Fruit fly (Drosophila melanogaster): ENCODE results near the gene CG8892.

DNA sequence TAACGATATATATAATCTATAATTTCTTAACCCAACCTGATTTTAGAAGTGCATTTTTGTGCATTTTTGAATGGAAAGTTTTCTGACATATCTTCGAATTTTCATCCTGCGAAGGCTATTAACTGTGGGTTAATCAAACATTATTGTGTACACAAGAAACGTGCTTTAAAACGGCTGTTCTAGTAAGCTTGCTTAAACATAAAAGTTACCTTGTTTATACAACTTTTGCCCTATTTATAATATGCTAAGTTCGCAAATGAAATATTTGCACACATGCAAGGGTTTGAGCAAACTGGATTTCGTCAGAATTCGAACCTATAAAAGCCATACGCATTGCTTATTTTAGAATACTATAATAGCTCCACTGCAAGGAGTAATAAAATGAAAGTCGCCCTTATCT lies 44.3 kb downstream of the CG8892 start, which contains the start of gene Sgs1:
- TF ChIP-seq Crg-1 (GFP tag; optimal IDR thresholded peaks at IDR 0.05) (no peak), Clk (GFP tag; optimal IDR thresholded peaks at IDR 0.05) (no peak), tj (GFP tag; optimal IDR thresholded peaks at IDR 0.05) (no peak), Mnt (GFP tag; optimal IDR thresholded peaks at IDR 0.05) (no peak), CG7101 (tag; optimal IDR thresholded peaks at IDR 0.05) (no peak), CG7045 (GFP tag; optimal IDR thresholded peaks at IDR 0.05) (no peak), CG33017 (tag; optimal IDR thresholded peaks at IDR 0.05) (no peak), cic (GFP tag; optimal IDR thresholded peaks at IDR 0.05) (no peak), Hr96 (GFP tag; optimal IDR thresholded peaks at IDR 0.05) (no peak), CG5204 (GFP tag; optimal IDR thresholded peaks at IDR 0.05) (no peak), CG14711 (tag; optimal IDR thresholded peaks at IDR 0.05) (no peak), CG1620 (GFP tag; optimal IDR thresholded peaks at IDR 0.05) (no peak)

Data from whole organism, adult.